Fruit fly (Drosophila melanogaster) whole organism: ENCODE data around the gene Sfp78E.

ENCODE experiments used
- Dll ChIP-seq: fragments of >200 bp; optimal IDR thresholded peaks from 2 replicates; lab custom pipeline; 2017
- EcR ChIP-seq, 2 experiments: fragments of >200 bp; optimal IDR thresholded peaks; 2 replicates each; lab custom pipeline; 2017; ENCODE audit warnings: missing biosample characterization in 2 of 2, missing genetic modification characterization in 2 of 2, missing genetic modification reagents in 2 of 2
- pan ChIP-seq: fragments of >200 bp; optimal IDR thresholded peaks from 2 replicates; lab custom pipeline; 2017
- psq ChIP-seq: fragments of >200 bp; optimal IDR thresholded peaks from 2 replicates; lab custom pipeline; 2017

dm6 chr3L:21642908-21643572 lies 40.8 kb downstream of the Sfp78E start:
- no peak for TF ChIP-seq pan
- no peak for TF ChIP-seq EcR (GFP tag; optimal IDR thresholded peaks at IDR 0.05; lab: Kevin White, UChicago)
- no peak for TF ChIP-seq Dll
- TF ChIP-seq psq = no peak
